Fruit fly (Drosophila melanogaster) whole organism, embryonic: ENCODE measurements around the gene Prp5.

Experiments
- Abd-B ChIP-seq: fragments of 200-800 bp; sonication (Bioruptor generic); optimal IDR thresholded peaks from 2 replicates; lab custom pipeline; 2018; ENCODE audit warnings: missing biosample characterization, mild to moderate bottlenecking, missing genetic modification characterization, moderate library complexity
- Awh ChIP-seq: fragments of 200-800 bp; sonication (Bioruptor generic); IDR thresholded peaks from 2 replicates; pipeline ENCODE4, ENCODE4 v1.3.6; 2022; ENCODE audit warnings: missing biosample characterization, missing genetic modification characterization
- C15 ChIP-seq: fragments of 200-800 bp; sonication (Bioruptor generic); IDR thresholded peaks from 3 replicates; pipeline ENCODE4 v1.3.6; 2022; ENCODE audit warnings: missing biosample characterization, missing genetic modification characterization
- CG10979 ChIP-seq: fragments of 200-800 bp; sonication (Bioruptor generic); optimal IDR thresholded peaks from 2 replicates; lab custom pipeline; 2018; ENCODE audit warnings: missing biosample characterization, mild to moderate bottlenecking, missing genetic modification characterization, moderate library complexity
- CG14014 ChIP-seq: fragments of 200-800 bp; sonication (Bioruptor generic); IDR thresholded peaks from 2 replicates; pipeline ENCODE4 v1.3.6; 2022; ENCODE audit warnings: missing biosample characterization, missing genetic modification characterization
- CG1603 ChIP-seq: fragments of 200-800 bp; sonication (Bioruptor generic); optimal IDR thresholded peaks from 2 replicates; lab custom pipeline; 2019; ENCODE audit warnings: missing biosample characterization, mild to moderate bottlenecking, missing genetic modification characterization, moderate library complexity
- CG1647 ChIP-seq: fragments of 200-800 bp; sonication (Bioruptor generic); optimal IDR thresholded peaks from 3 replicates; lab custom pipeline; 2016; ENCODE audit warnings: missing biosample characterization, missing genetic modification characterization
- CG1832 ChIP-seq: fragments of 200-800 bp; sonication (Bioruptor generic); optimal IDR thresholded peaks from 2 replicates; lab custom pipeline; 2017; ENCODE audit warnings: missing biosample characterization, mild to moderate bottlenecking, missing genetic modification characterization, inconsistent platforms
- CG2712 ChIP-seq: fragments of 200-800 bp; optimal IDR thresholded peaks from 3 replicates; lab custom pipeline; 2019; ENCODE audit warnings: missing biosample characterization, mild to moderate bottlenecking, missing genetic modification characterization, moderate library complexity
- CG31441 ChIP-seq: fragments of 200-800 bp; sonication (Bioruptor generic); IDR thresholded peaks from 2 replicates; pipeline ENCODE4 v1.3.6; 2022; ENCODE audit warnings: missing biosample characterization, missing genetic modification characterization
- CG33213 ChIP-seq: fragments of 200-800 bp; sonication (Bioruptor generic); optimal IDR thresholded peaks from 3 replicates; lab custom pipeline; 2016; ENCODE audit warnings: missing biosample characterization, missing genetic modification characterization
- CG4328 ChIP-seq: fragments of 200-800 bp; sonication (Bioruptor generic); optimal IDR thresholded peaks from 3 replicates; lab custom pipeline; 2017; ENCODE audit warnings: missing biosample characterization, missing genetic modification reagents, missing genetic modification characterization
- CG4424 ChIP-seq: fragments of 200-800 bp; sonication (Bioruptor generic); optimal IDR thresholded peaks from 3 replicates; lab custom pipeline; 2016; ENCODE audit warnings: missing biosample characterization, missing genetic modification characterization
- CG4707 ChIP-seq: fragments of 200-800 bp; sonication (Bioruptor generic); optimal IDR thresholded peaks from 2 replicates; lab custom pipeline; 2018; ENCODE audit warnings: missing biosample characterization, mild to moderate bottlenecking, missing genetic modification characterization, moderate library complexity
- CG7372 ChIP-seq: fragments of 200-800 bp; sonication (Bioruptor generic); IDR thresholded peaks from 2 replicates; pipeline ENCODE4 v1.3.6; 2022; ENCODE audit warnings: missing biosample characterization, missing genetic modification characterization
- CG7556 ChIP-seq: fragments of 200-800 bp; sonication (Bioruptor generic); optimal IDR thresholded peaks from 2 replicates; lab custom pipeline; 2017; ENCODE audit warnings: missing biosample characterization, mild to moderate bottlenecking, missing genetic modification characterization
- CG7839 ChIP-seq: fragments of 200-800 bp; sonication (Bioruptor generic); optimal IDR thresholded peaks from 3 replicates; lab custom pipeline; 2018; ENCODE audit warnings: missing biosample characterization, mild to moderate bottlenecking, missing genetic modification characterization, moderate library complexity
- CG7928 ChIP-seq: fragments of 200-800 bp; sonication (Bioruptor generic); optimal IDR thresholded peaks from 2 replicates; lab custom pipeline; 2017; ENCODE audit warnings: missing biosample characterization, mild to moderate bottlenecking, missing genetic modification characterization
- CG9437 ChIP-seq: fragments of 200-800 bp; sonication (Bioruptor generic); optimal IDR thresholded peaks from 2 replicates; lab custom pipeline; 2018; ENCODE audit warnings: missing biosample characterization, mild to moderate bottlenecking, missing genetic modification characterization
- D ChIP-seq, 2 experiments: fragments of 200-800 bp in 1 of 2; fragments of >200 bp in 1 of 2; sonication (Bioruptor generic) in 1 of 2; optimal IDR thresholded peaks; 2 replicates in 1 of 2; 3 replicates in 1 of 2; lab custom pipeline; 2017; ENCODE audit warnings: mild to moderate bottlenecking in 1 of 2, missing biosample characterization in 1 of 2, missing genetic modification characterization in 1 of 2, missing genetic modification reagents in 1 of 2
- Deaf1 ChIP-seq: fragments of 200-800 bp; optimal IDR thresholded peaks from 3 replicates; lab custom pipeline; 2019; ENCODE audit warnings: missing biosample characterization, mild to moderate bottlenecking, missing genetic modification characterization, moderate library complexity
- Dll ChIP-seq: fragments of 200-800 bp; sonication (Bioruptor generic); IDR thresholded peaks from 4 replicates; pipeline ENCODE4 v1.3.6; 2022; ENCODE audit warnings: missing biosample characterization, missing genetic modification characterization; ENCODE audit not compliant: partially characterized antibody
- Max ChIP-seq: fragments of 200-800 bp; sonication (Bioruptor generic); optimal IDR thresholded peaks from 2 replicates; lab custom pipeline; 2016; ENCODE audit warnings: missing biosample characterization, mild to moderate bottlenecking, missing genetic modification characterization
- Med ChIP-seq: fragments of 200-800 bp; sonication (Bioruptor generic); peaks from one replicate; lab custom pipeline; 2016; ENCODE audit warnings: missing biosample characterization, missing genetic modification characterization, mild to moderate bottlenecking, inconsistent platforms, moderate library complexity
- Oli ChIP-seq: fragments of 200-800 bp; sonication (Bioruptor generic); optimal IDR thresholded peaks from 2 replicates; lab custom pipeline; 2018; ENCODE audit warnings: missing biosample characterization, mild to moderate bottlenecking, missing genetic modification characterization, moderate library complexity
- Optix ChIP-seq: fragments of 200-800 bp; sonication (Bioruptor generic); IDR thresholded peaks from 3 replicates; pipeline ENCODE4 v1.3.6; 2022; ENCODE audit warnings: missing biosample characterization, missing genetic modification characterization
- Spps ChIP-seq: fragments of 200-800 bp; sonication (Bioruptor generic); optimal IDR thresholded peaks from 2 replicates; lab custom pipeline; 2018; ENCODE audit warnings: missing biosample characterization, mild to moderate bottlenecking, missing genetic modification characterization
- Stat92E ChIP-seq, 3 experiments: fragments of >200 bp in 2 of 3; fragments of 200-800 bp in 1 of 3; sonication (Bioruptor generic) in 1 of 3; optimal IDR thresholded peaks; 2 replicates each; lab custom pipeline; 2017 to 2019; ENCODE audit warnings: missing biosample characterization in 3 of 3, missing genetic modification characterization in 3 of 3, mild to moderate bottlenecking in 1 of 3, moderate library complexity in 1 of 3
- TFAM ChIP-seq: fragments of 200-800 bp; sonication (Bioruptor generic); optimal IDR thresholded peaks from 2 replicates; lab custom pipeline; 2017; ENCODE audit warnings: missing biosample characterization, missing genetic modification characterization, inconsistent platforms
- Trl ChIP-seq, 3 experiments: fragments of >200 bp in 2 of 3; fragments of 200-800 bp in 1 of 3; sonication (Bioruptor generic) in 1 of 3; optimal IDR thresholded peaks; 2 replicates in 1 of 3; 3 replicates in 2 of 3; lab custom pipeline; 2016 to 2017; ENCODE audit warnings: missing biosample characterization in 1 of 3, missing genetic modification characterization in 1 of 3
- ac ChIP-seq: fragments of 200-800 bp; sonication (Bioruptor generic); optimal IDR thresholded peaks from 3 replicates; lab custom pipeline; 2017; ENCODE audit warnings: missing biosample characterization, mild to moderate bottlenecking, missing genetic modification characterization
- az2 ChIP-seq: fragments of 200-800 bp; sonication (Bioruptor generic); optimal IDR thresholded peaks from 3 replicates; lab custom pipeline; 2016; ENCODE audit warnings: missing biosample characterization, missing genetic modification characterization
- bsh ChIP-seq, 2 experiments: fragments of 200-800 bp; sonication (Bioruptor generic); optimal IDR thresholded peaks; 2 replicates each; lab custom pipeline; 2017 to 2018; ENCODE audit warnings: mild to moderate bottlenecking in 2 of 2, missing biosample characterization in 2 of 2, missing genetic modification characterization in 2 of 2, moderate library complexity in 1 of 2
- chif ChIP-seq, 2 experiments: fragments of 200-800 bp; sonication (Bioruptor generic); optimal IDR thresholded peaks; 3 replicates each; lab custom pipeline; 2016; ENCODE audit warnings: missing biosample characterization in 2 of 2, missing genetic modification characterization in 2 of 2
- dysf ChIP-seq: fragments of 200-800 bp; sonication (Bioruptor generic); IDR thresholded peaks from 3 replicates; pipeline ENCODE4 v1.3.6; 2022; ENCODE audit warnings: missing biosample characterization, missing genetic modification characterization
- fd96Cb ChIP-seq: fragments of 200-800 bp; sonication (Bioruptor generic); optimal IDR thresholded peaks from 2 replicates; lab custom pipeline; 2018; ENCODE audit warnings: missing biosample characterization, mild to moderate bottlenecking, missing genetic modification characterization, moderate library complexity
- hbn ChIP-seq: fragments of 200-800 bp; sonication (Bioruptor generic); IDR thresholded peaks from 2 replicates; pipeline ENCODE4 v1.3.6; 2022; ENCODE audit warnings: missing biosample characterization, missing genetic modification characterization; ENCODE audit not compliant: partially characterized antibody
- jumu ChIP-seq: fragments of 200-800 bp; sonication (Bioruptor generic); optimal IDR thresholded peaks from 3 replicates; lab custom pipeline; 2016; ENCODE audit warnings: missing biosample characterization, missing genetic modification characterization
- kni ChIP-seq: fragments of 200-800 bp; sonication (Bioruptor generic); optimal IDR thresholded peaks from 3 replicates; lab custom pipeline; 2017; ENCODE audit warnings: mild to moderate bottlenecking, missing biosample characterization, missing genetic modification reagents, missing genetic modification characterization
- phol ChIP-seq: fragments of 200-800 bp; sonication (Bioruptor generic); optimal IDR thresholded peaks from 3 replicates; lab custom pipeline; 2018; ENCODE audit warnings: missing biosample characterization, mild to moderate bottlenecking, missing genetic modification characterization, moderate library complexity
- prd ChIP-seq, 3 experiments: fragments of >200 bp in 2 of 3; fragments of 200-800 bp in 1 of 3; sonication (Bioruptor generic) in 1 of 3; optimal IDR thresholded peaks in 2 of 3; IDR thresholded peaks in 1 of 3; 2 replicates in 2 of 3; 3 replicates in 1 of 3; pipeline versions ENCODE4 v1.3.6 to Lab custom; 2017 to 2022; ENCODE audit warnings: missing biosample characterization in 1 of 3, missing genetic modification characterization in 1 of 3
- pzg ChIP-seq: fragments of 200-800 bp; sonication (Bioruptor generic); optimal IDR thresholded peaks from 3 replicates; lab custom pipeline; 2018; ENCODE audit warnings: missing biosample characterization, mild to moderate bottlenecking, missing genetic modification characterization, moderate library complexity
- so ChIP-seq: fragments of 200-800 bp; sonication (Bioruptor generic); IDR thresholded peaks from 3 replicates; pipeline ENCODE4 v1.3.6; 2022; ENCODE audit warnings: missing biosample characterization, missing genetic modification characterization
- ssp ChIP-seq: fragments of 200-800 bp; sonication (Bioruptor generic); IDR thresholded peaks from 2 replicates; pipeline ENCODE4 v1.3.6; 2022; ENCODE audit warnings: missing biosample characterization, missing genetic modification characterization
- twi ChIP-seq: fragments of 200-800 bp; optimal IDR thresholded peaks from 2 replicates; lab custom pipeline; 2019; ENCODE audit warnings: missing biosample characterization, mild to moderate bottlenecking, missing genetic modification characterization, moderate library complexity
- zfh2 ChIP-seq: fragments of 200-800 bp; sonication (Bioruptor generic); optimal IDR thresholded peaks from 2 replicates; lab custom pipeline; 2016; ENCODE audit warnings: missing biosample characterization, missing genetic modification characterization

The Prp5 gene

DNA sequence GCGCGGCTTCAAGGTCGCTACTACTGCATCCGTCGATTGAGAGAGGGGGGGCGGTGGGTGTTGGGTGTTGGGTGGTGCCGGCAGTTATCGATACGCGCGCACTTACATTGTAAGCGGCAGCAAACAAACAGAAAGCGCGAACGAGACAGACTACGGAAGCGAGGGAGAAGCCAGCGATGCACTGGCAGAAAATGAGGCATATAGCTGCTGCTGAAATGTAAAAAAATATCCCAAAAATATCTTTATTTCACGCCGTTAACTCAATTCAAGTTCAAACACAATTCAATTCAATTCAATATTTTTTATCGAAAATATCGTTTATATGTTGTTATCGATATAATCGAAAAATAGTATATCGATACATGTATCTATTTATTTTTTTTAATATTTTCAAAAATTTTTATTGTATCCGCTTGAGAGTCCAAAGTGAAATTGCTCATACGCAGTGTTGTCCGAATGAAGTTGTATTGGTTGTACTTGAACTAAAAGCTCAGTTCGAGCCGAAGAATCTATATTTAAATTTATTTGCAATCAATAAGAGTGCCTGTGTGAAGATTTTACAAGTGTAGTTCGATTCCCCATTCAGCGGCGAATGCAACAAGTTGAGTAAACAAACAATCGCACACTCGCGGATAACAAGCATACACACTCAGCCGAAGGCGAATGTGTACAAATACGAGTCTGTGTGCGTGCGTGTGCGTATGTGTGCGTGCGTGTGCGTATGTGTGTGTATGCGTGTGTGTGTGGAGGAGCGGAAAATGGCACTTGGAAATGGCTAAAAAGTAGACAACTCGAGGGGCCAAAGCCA, 32.7 kb upstream of the Prp5 start:
- TF ChIP-seq prd (optimal IDR thresholded peaks at IDR 0.05; lab: Kevin White, UChicago) (no peak), prd (GFP tag; IDR thresholded peaks at IDR 0.05; lab: Robert Waterston, UW) (peak; percentile 20; the same call in 1 of the 3 replicates), Spps (tag; lab: Kevin White, UChicago) (no peak), ssp (GFP tag; lab: Robert Waterston, UW) (no peak), phol (tag; lab: Kevin White, UChicago) (peak; percentile 54), D (optimal IDR thresholded peaks at IDR 0.05; lab: Kevin White, UChicago) (no peak), D (GFP tag; optimal IDR thresholded peaks at IDR 0.05; lab: Kevin White, UChicago) (peak; percentile 18), zfh2 (GFP tag; lab: Kevin White, UChicago) (no peak), Dll (GFP tag; lab: Robert Waterston, UW) (no peak), C15 (GFP tag; lab: Robert Waterston, UW) (no peak), CG2712 (tag; lab: Kevin White, UChicago) (peak; percentile 42), bsh (GFP tag; optimal IDR thresholded peaks at IDR 0.05; lab: Kevin White, UChicago) (peak in 1 of 2 experiments; percentile 16), TFAM (GFP tag; lab: Kevin White, UChicago) (no peak), CG4328 (no peak), CG1603 (no peak), az2 (GFP tag; lab: Kevin White, UChicago) (peak; percentile 12), pzg (GFP tag; lab: Kevin White, UChicago) (no peak), so (no peak), Med (GFP tag; lab: Kevin White, UChicago) (peak; percentile 46), CG9437 (GFP tag; lab: Kevin White, UChicago) (peak; percentile 27), Abd-B (peak; percentile 18), CG7928 (no peak), CG7839 (tag; lab: Kevin White, UChicago) (peak; percentile 45), CG31441 (GFP tag; lab: Robert Waterston, UW) (peak; percentile 53; the same call in 1 of the 2 replicates), Max (GFP tag; lab: Kevin White, UChicago) (no peak), Stat92E (GFP tag; optimal IDR thresholded peaks at IDR 0.05; lab: Kevin White, UChicago) (peak in 1 of 3 experiments; percentile 42), Oli (tag; lab: Kevin White, UChicago) (peak; percentile 41), dysf (0 out of 3 replicates have a peak, but pooled peaks have one; percentile 21), chif (GFP tag; optimal IDR thresholded peaks at IDR 0.05; lab: Kevin White, UChicago) (no peak), ac (GFP tag; lab: Kevin White, UChicago) (no peak), twi (tag; lab: Kevin White, UChicago) (no peak), CG33213 (GFP tag; lab: Kevin White, UChicago) (no peak), CG14014 (GFP tag; lab: Robert Waterston, UW) (0 out of 2 replicates have a peak, but pooled peaks have one; percentile 19), Optix (GFP tag; lab: Robert Waterston, UW) (no peak), CG4707 (no peak), CG7372 (GFP tag; lab: Robert Waterston, UW) (no peak), kni (no peak), CG1832 (GFP tag; lab: Kevin White, UChicago) (no peak), CG10979 (tag; lab: Kevin White, UChicago) (peak; percentile 18), fd96Cb (tag; lab: Kevin White, UChicago) (peak; percentile 37), hbn (GFP tag; lab: Robert Waterston, UW) (no peak), Deaf1 (no peak), CG7556 (GFP tag; lab: Kevin White, UChicago) (peak; percentile 58), Awh (GFP tag; lab: Robert Waterston, UW) (peak; percentile 51; the same call in 1 of the 2 replicates), CG4424 (GFP tag; lab: Kevin White, UChicago) (peak; percentile 4), CG1647 (no peak), jumu (GFP tag; lab: Kevin White, UChicago) (no peak), Trl (optimal IDR thresholded peaks at IDR 0.05; lab: Kevin White, UChicago) (peak in 1 of 2 experiments; percentile 6), Trl (GFP tag; optimal IDR thresholded peaks at IDR 0.05; lab: Kevin White, UChicago) (no peak)
